Fruit fly (Drosophila melanogaster): ENCODE measurements around the gene Dcr-1.
A peak's percentile ranks its signal among the peaks of the same experiment; 100 is the strongest.

The Dcr-1 gene

dm6 chr3R:22690311-22690710 lies 50.6 kb downstream of the Dcr-1 start, which contains the start of the genes wfs1 and Nup133 (continued):
- TF ChIP-seq Trl (optimal IDR thresholded peaks at IDR 0.05) (no peak), Trl (GFP tag; optimal IDR thresholded peaks at IDR 0.05) (no peak), Meics (GFP tag; optimal IDR thresholded peaks at IDR 0.05) (peak; percentile 76), ssp (GFP tag; IDR thresholded peaks at IDR 0.05) (peak; percentile 45; the same call in 1 of the 2 replicates), ato (GFP tag; IDR thresholded peaks at IDR 0.05; ENCODE audit: partially characterized antibody) (peak; percentile 55; the same call in 1 of the 2 replicates), ash1 (GFP tag; optimal IDR thresholded peaks at IDR 0.05) (no peak), Side (GFP tag; optimal IDR thresholded peaks at IDR 0.05) (no peak), hbn (GFP tag; IDR thresholded peaks at IDR 0.05; ENCODE audit: partially characterized antibody) (peak; percentile 92), YL-1 (GFP tag; optimal IDR thresholded peaks at IDR 0.05) (peak; percentile 56), z (GFP tag; IDR thresholded peaks at IDR 0.05) (no peak), eyg (GFP tag; optimal IDR thresholded peaks at IDR 0.05) (no peak), Hsf (GFP tag; optimal IDR thresholded peaks at IDR 0.05) (no peak), CG2875 (GFP tag; optimal IDR thresholded peaks at IDR 0.05) (no peak), yki (optimal IDR thresholded peaks at IDR 0.05) (no peak), CG13287 (GFP tag; IDR thresholded peaks at IDR 0.05; ENCODE audit: partially characterized antibody) (peak; percentile 97), CG18011 (GFP tag; optimal IDR thresholded peaks at IDR 0.05) (no peak), CG5180 (GFP tag; optimal IDR thresholded peaks at IDR 0.05) (no peak), vnd (GFP tag; IDR thresholded peaks at IDR 0.05; ENCODE audit: partially characterized antibody) (peak; percentile 81; the same call in 2 of the 3 replicates), sug (tag; optimal IDR thresholded peaks at IDR 0.05) (peak; percentile 84), CG4854 (GFP tag; optimal IDR thresholded peaks at IDR 0.05) (no peak), unpg (GFP tag; optimal IDR thresholded peaks at IDR 0.05) (peak; percentile 84), Gsc (GFP tag; IDR thresholded peaks at IDR 0.05) (no peak), CG31224 (GFP tag; IDR thresholded peaks at IDR 0.05) (peak; percentile 18; the same call in 1 of the 2 replicates), dimm (GFP tag; IDR thresholded peaks at IDR 0.05) (no peak), sim (GFP tag; IDR thresholded peaks at IDR 0.05) (no peak), jing (GFP tag; optimal IDR thresholded peaks at IDR 0.05) (no peak), CG18262 (tag; optimal IDR thresholded peaks at IDR 0.05) (peak; percentile 89), Dfd (GFP tag; optimal IDR thresholded peaks at IDR 0.05) (no peak), Bdp1 (GFP tag; optimal IDR thresholded peaks at IDR 0.05) (no peak), dm (GFP tag; optimal IDR thresholded peaks at IDR 0.05) (no peak), CG1603 (tag; optimal IDR thresholded peaks at IDR 0.05) (no peak), CG10543 (GFP tag; optimal IDR thresholded peaks at IDR 0.05) (no peak), dan (GFP tag; IDR thresholded peaks at IDR 0.05) (no peak), cato (GFP tag; optimal IDR thresholded peaks at IDR 0.05; ENCODE audit: borderline replicate concordance) (peak; percentile 39), CG9797 (GFP tag; optimal IDR thresholded peaks at IDR 0.05) (no peak), CG13775 (GFP tag; optimal IDR thresholded peaks at IDR 0.05) (peak; percentile 84), CG7963 (GFP tag; IDR thresholded peaks at IDR 0.05; ENCODE audit: partially characterized antibody) (peak; percentile 52; the same call in 1 of the 3 replicates), kah (GFP tag; optimal IDR thresholded peaks at IDR 0.05) (peak; percentile 30), gcm2 (GFP tag; optimal IDR thresholded peaks at IDR 0.05) (no peak), trem (tag; optimal IDR thresholded peaks at IDR 0.05) (peak; percentile 91), CG12219 (GFP tag; optimal IDR thresholded peaks at IDR 0.05) (no peak), onecut (GFP tag; IDR thresholded peaks at IDR 0.05) (peak; percentile 66; the same call in 1 of the 2 replicates), CG12299 (tag; optimal IDR thresholded peaks at IDR 0.05) (peak; percentile 82), zen2 (GFP tag; IDR thresholded peaks at IDR 0.05; ENCODE audit: partially characterized antibody) (peak; percentile 58; the same call in 1 of the 3 replicates), zen (tag; optimal IDR thresholded peaks at IDR 0.05) (peak; percentile 86), CG10366 (GFP tag; IDR thresholded peaks at IDR 0.05) (peak; percentile 61), ac (GFP tag; optimal IDR thresholded peaks at IDR 0.05) (no peak), CG6254 (GFP tag; optimal IDR thresholded peaks at IDR 0.05) (no peak), Dref (GFP tag; IDR thresholded peaks at IDR 0.05) (peak; percentile 80), bcd (GFP tag; optimal IDR thresholded peaks at IDR 0.05) (peak; percentile 57), Aef1 (GFP tag; IDR thresholded peaks at IDR 0.05) (no peak; the same call in 2 of the 3 replicates)
